Worm (Caenorhabditis elegans) whole organism, L2 larva: ENCODE data around the gene C30G7.5.

Source experiments
- ZK546.5 ChIP-seq: sonication (generic microtip); optimal IDR thresholded peaks from 2 replicates; lab custom pipeline; 2017; ENCODE audit warnings: missing biosample characterization, missing genetic modification characterization
- ama-1 ChIP-seq: fragments of 150-350 bp; optimal IDR thresholded peaks from 2 replicates; lab custom pipeline; 2018; ENCODE audit warnings: inconsistent platforms
- ceh-82 ChIP-seq: fragments of 150-350 bp; optimal IDR thresholded peaks from 2 replicates; lab custom pipeline; 2014; ENCODE audit warnings: missing biosample characterization, missing genetic modification characterization
- egl-27 ChIP-seq: sonication (generic microtip); optimal IDR thresholded peaks from 3 replicates; lab custom pipeline; 2017; ENCODE audit warnings: missing biosample characterization, missing genetic modification reagents, missing genetic modification characterization
- nhr-10 ChIP-seq: sonication (generic microtip); optimal IDR thresholded peaks from 2 replicates; lab custom pipeline; 2017; ENCODE audit warnings: missing biosample characterization, missing genetic modification characterization
- nhr-11 ChIP-seq: fragments of 150-350 bp; optimal IDR thresholded peaks from 2 replicates; lab custom pipeline; 2014; ENCODE audit warnings: missing biosample characterization, missing genetic modification characterization
- nhr-77 ChIP-seq: fragments of 150-350 bp; optimal IDR thresholded peaks from 2 replicates; lab custom pipeline; 2014; ENCODE audit warnings: missing biosample characterization, missing genetic modification characterization
- snpc-4 ChIP-seq: fragments of 150-350 bp; optimal IDR thresholded peaks from 2 replicates; lab custom pipeline; 2014; ENCODE audit warnings: missing biosample characterization, missing genetic modification characterization
- ztf-11 ChIP-seq: sonication (generic microtip); optimal IDR thresholded peaks from 2 replicates; lab custom pipeline; 2017; ENCODE audit warnings: missing biosample characterization, missing genetic modification characterization

ce11 chrV:14971136-14971535 is 16.6 kb upstream of the C30G7.5 start, which contains the start of gene nlp-59:
- TF ChIP-seq nhr-77 (tag; lab: Kevin White, UChicago) = no peak
- no peak for TF ChIP-seq egl-27
- TF ChIP-seq ztf-11 (tag; lab: Kevin White, UChicago) = no peak
- TF ChIP-seq snpc-4 (tag; lab: Kevin White, UChicago) = no peak
- no peak for TF ChIP-seq nhr-11 (tag; lab: Kevin White, UChicago)
- no peak for TF ChIP-seq ceh-82
- TF ChIP-seq nhr-10 = no peak
- TF ChIP-seq ZK546.5 (tag; lab: Kevin White, UChicago) = no peak
- no peak for TF ChIP-seq ama-1 (lab: Kevin White, UChicago)
